Worm (Caenorhabditis elegans): ENCODE data around the gene C56E6.4.

Gene C56E6.4

DNA sequence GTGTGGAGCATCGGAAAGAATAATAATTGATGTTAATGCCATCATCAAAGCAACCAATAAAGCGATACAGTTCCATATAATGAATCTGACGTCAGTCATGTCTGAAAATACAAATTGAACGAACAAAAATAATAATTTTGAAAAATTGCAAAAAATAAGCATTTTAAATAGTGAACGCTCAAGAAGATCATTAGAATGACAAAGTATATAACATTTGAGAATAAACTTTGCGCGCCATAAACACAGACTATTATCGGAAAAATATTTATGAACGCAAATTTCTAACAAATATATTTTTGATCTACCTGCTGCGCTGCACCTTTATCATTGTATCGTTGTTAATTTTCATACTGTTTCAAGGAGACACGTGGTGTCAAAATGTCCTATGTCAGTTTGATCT is 27.1 kb downstream of the C56E6.4 start, which contains the start of gene R05G9.3:
TSS of gene R05G9.3 (minus strand) at position 101 of the 400 bp plus-strand sequence.
- TF ChIP-seq egl-27 (tag; optimal IDR thresholded peaks at IDR 0.05) = no peak
- TF ChIP-seq nhr-25 (tag; optimal IDR thresholded peaks at IDR 0.05) = no peak
- no peak for TF ChIP-seq nhr-77 (tag; optimal IDR thresholded peaks at IDR 0.05)
- TF ChIP-seq nhr-11 (tag; optimal IDR thresholded peaks at IDR 0.05) = no peak
- no peak for TF ChIP-seq jun-1 (tag; optimal IDR thresholded peaks at IDR 0.05)
- no peak for TF ChIP-seq lsy-12 (tag; optimal IDR thresholded peaks at IDR 0.05)
- TF ChIP-seq nhr-67 (tag; optimal IDR thresholded peaks at IDR 0.05) = no peak
- TF ChIP-seq nhr-12 (tag; optimal IDR thresholded peaks at IDR 0.05) = no peak
- TF ChIP-seq mdl-1 (tag; optimal IDR thresholded peaks at IDR 0.05) = no peak

DNA sequence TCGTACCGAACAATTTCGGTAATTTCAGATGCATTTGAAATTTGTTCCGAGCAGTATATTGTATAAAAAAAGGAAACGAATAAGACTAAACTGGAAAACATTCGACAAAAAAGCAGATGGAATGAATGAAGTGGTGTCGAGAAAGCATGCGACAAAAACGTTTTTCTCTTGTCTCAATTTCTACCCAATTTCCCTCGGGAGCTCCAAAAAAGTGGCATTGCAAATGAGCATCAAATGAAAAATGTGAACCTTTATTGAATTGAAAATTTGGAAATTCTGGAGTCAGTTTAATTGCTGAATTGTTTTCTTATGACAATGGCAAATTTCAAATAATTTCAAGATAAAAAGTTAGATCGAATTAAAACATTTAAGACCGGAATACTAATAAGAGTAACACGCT is 28.4 kb downstream of the C56E6.4 start, which contains the start of gene R05G9.5:
TSS of gene R05G9.5 (minus strand) at position 101 of the 400 bp plus-strand sequence.
- TF ChIP-seq nhr-11 (tag; optimal IDR thresholded peaks at IDR 0.05) = no peak
- TF ChIP-seq ceh-28 (tag; optimal IDR thresholded peaks at IDR 0.05) = no peak
- TF ChIP-seq pqm-1 (tag; optimal IDR thresholded peaks at IDR 0.05) = no peak
- TF ChIP-seq ceh-82 (tag; optimal IDR thresholded peaks at IDR 0.05) = no peak
- no peak for TF ChIP-seq nhr-28 (tag; optimal IDR thresholded peaks at IDR 0.05)
- no peak for TF ChIP-seq nhr-43 (tag; optimal IDR thresholded peaks at IDR 0.05; ENCODE audit: poor library complexity, severe bottlenecking)

DNA sequence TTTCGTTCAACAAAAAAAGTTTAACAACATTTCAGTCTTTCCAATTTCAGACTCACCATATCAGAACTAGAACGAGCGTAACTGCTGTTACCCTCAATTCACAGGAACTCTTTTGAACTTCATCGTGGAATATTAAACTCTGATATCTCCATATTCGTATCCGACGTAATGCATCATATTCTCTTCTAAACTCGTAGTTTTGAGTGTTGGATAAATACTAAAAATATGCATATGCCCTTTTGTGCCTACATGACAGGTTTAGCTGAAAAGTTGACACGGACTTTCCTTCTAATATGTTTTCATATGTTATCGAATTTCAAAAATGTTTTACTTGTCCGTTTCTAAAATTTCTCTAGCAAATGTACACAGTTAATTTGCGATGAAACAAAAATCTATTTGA is 29.5 kb downstream of the C56E6.4 start, which contains the start of gene twk-49:
TSS of gene twk-49 (minus strand) at position 101 of the 400 bp plus-strand sequence.
- TF ChIP-seq nhr-25 (tag; optimal IDR thresholded peaks at IDR 0.05) = no peak
- no peak for TF ChIP-seq unc-62 (GFP tag; optimal IDR thresholded peaks at IDR 0.05)
- no peak for TF ChIP-seq ZK546.5 (tag; optimal IDR thresholded peaks at IDR 0.05)
- TF ChIP-seq nhr-43 (tag; optimal IDR thresholded peaks at IDR 0.05; ENCODE audit: poor library complexity, severe bottlenecking) = no peak
- no peak for TF ChIP-seq egl-5 (tag; optimal IDR thresholded peaks at IDR 0.05)
- no peak for TF ChIP-seq ceh-82 (tag; optimal IDR thresholded peaks at IDR 0.05)
- TF ChIP-seq egl-27 (tag; optimal IDR thresholded peaks at IDR 0.05) = no peak
- no peak for TF ChIP-seq unc-39 (tag; optimal IDR thresholded peaks at IDR 0.05)
- no peak for TF ChIP-seq elt-3 (tag; optimal IDR thresholded peaks at IDR 0.05)
- no peak for TF ChIP-seq jun-1 (tag; optimal IDR thresholded peaks at IDR 0.05)
- TF ChIP-seq ama-1 (optimal IDR thresholded peaks at IDR 0.05) = no peak
- no peak for TF ChIP-seq pha-4 (tag; optimal IDR thresholded peaks at IDR 0.05)
- TF ChIP-seq aly-2 (tag; optimal IDR thresholded peaks at IDR 0.05) = no peak
- no peak for TF ChIP-seq nhr-237 (tag; optimal IDR thresholded peaks at IDR 0.05)
- TF ChIP-seq snpc-4 (tag; optimal IDR thresholded peaks at IDR 0.05) = no peak
- TF ChIP-seq skn-1 (tag; optimal IDR thresholded peaks at IDR 0.05) = no peak

DNA sequence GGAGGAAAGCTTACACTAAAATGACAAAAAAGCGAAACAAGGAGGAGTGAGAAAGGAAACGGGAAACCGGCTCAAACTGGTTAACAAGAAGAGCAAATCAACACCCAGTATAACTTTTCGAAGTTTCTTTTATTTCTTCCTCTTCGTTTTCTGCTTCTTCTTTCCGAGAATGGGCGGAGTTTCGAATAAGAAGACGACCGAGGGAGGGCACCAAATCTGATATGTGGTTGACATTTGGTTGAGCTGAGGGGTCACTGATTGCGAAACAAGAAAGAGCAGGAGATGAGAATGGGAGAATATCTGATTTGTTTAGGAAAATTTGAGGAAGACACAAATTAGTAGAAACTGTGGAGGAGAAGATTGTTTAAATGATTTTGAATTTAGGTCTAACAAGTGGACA is 29.9 kb downstream of the C56E6.4 start:
- no peak for TF ChIP-seq ama-1 (optimal IDR thresholded peaks at IDR 0.05)
- TF ChIP-seq nfya-1 (tag; optimal IDR thresholded peaks at IDR 0.05; ENCODE audit: insufficient read depth) = peak; percentile 20
- TF ChIP-seq nhr-43 (tag; optimal IDR thresholded peaks at IDR 0.05; ENCODE audit: poor library complexity, severe bottlenecking) = no peak
- TF ChIP-seq egl-27 (tag; optimal IDR thresholded peaks at IDR 0.05) = no peak
- TF ChIP-seq ceh-16 (tag; optimal IDR thresholded peaks at IDR 0.05) = no peak
- TF ChIP-seq fkh-2 (tag; optimal IDR thresholded peaks at IDR 0.05) = no peak

DNA sequence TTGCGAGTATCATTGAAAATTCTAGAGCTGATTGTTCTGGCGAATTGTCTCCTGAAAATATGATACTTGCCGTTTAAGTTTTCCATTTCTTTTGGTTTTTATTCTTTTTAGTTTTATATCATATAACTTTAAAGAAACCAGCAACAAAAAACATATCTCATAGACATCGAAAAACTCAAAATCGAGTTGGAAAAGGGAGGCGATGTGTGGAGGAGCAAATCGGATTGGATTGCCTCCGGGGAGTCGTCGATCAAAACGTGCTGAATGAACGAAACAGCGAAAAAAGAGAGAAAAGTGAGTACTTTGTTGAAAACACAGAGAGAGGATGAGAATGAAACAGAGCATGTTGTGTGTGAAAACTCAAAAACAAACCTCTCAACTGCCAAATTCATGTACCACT is 31.4 kb downstream of the C56E6.4 start:
- TF ChIP-seq nfya-1 (tag; optimal IDR thresholded peaks at IDR 0.05; ENCODE audit: insufficient read depth) = peak; percentile 18
- TF ChIP-seq jun-1 (tag; optimal IDR thresholded peaks at IDR 0.05) = no peak

DNA sequence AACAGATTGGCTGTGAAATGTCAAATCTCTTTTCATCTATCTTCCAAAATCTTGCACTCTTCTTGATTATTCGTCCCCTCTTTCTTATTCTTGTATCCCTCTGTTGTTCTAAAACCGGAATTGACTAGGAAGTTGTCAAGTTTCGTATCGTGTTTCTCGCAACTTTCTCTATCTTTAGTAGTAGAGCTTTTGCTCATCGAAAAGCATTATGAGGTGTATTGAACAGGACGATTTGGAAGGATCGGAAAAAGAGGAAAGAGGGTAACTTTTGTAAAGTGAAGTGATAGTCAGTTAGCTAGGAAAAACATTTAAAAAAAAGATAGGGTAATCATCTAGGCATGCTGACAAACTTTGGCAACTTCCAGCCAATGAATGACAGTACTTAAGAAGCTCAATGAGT is 32.0 kb downstream of the C56E6.4 start:
- TF ChIP-seq nhr-76 (tag; optimal IDR thresholded peaks at IDR 0.05) (no peak), ama-1 (optimal IDR thresholded peaks at IDR 0.05) (no peak), elt-3 (tag; optimal IDR thresholded peaks at IDR 0.05) (no peak), nhr-43 (tag; optimal IDR thresholded peaks at IDR 0.05; ENCODE audit: poor library complexity, severe bottlenecking) (no peak), eor-1 (tag; optimal IDR thresholded peaks at IDR 0.05) (no peak), snpc-4 (tag; optimal IDR thresholded peaks at IDR 0.05) (no peak), ceh-28 (tag; optimal IDR thresholded peaks at IDR 0.05) (no peak), lin-15B (tag; optimal IDR thresholded peaks at IDR 0.05) (no peak), pqm-1 (tag; optimal IDR thresholded peaks at IDR 0.05) (no peak)
